Fruit fly (Drosophila melanogaster): ENCODE measurements around the gene Hex-t1.

dm6 chr3R:26436540-26436939, 12.3 kb upstream of the Hex-t1 start:
- TF ChIP-seq Jra (GFP tag; optimal IDR thresholded peaks at IDR 0.05) (no peak), psq (GFP tag; optimal IDR thresholded peaks at IDR 0.05) (no peak), CrebA (GFP tag; optimal IDR thresholded peaks at IDR 0.05; ENCODE audit: borderline replicate concordance) (no peak), usp (GFP tag; optimal IDR thresholded peaks at IDR 0.05) (no peak), sage (GFP tag; optimal IDR thresholded peaks at IDR 0.05) (no peak), Rel (GFP tag; optimal IDR thresholded peaks at IDR 0.05) (no peak), Rel (tag; optimal IDR thresholded peaks at IDR 0.05) (no peak), rgr (GFP tag; optimal IDR thresholded peaks at IDR 0.05) (peak; percentile 61), Hr83 (GFP tag; optimal IDR thresholded peaks at IDR 0.05; ENCODE audit: poor library complexity, severe bottlenecking) (no peak), GATAd (GFP tag; optimal IDR thresholded peaks at IDR 0.05) (no peak), br (GFP tag; optimal IDR thresholded peaks at IDR 0.05) (peak; percentile 29)

Measured in whole organism, wandering third instar larva.